Worm (Caenorhabditis elegans): ENCODE measurements around the gene srlf-1.

ce11 chrII:7813237-7813636, 22.8 kb downstream of the srlf-1 start:
- no peak for TF ChIP-seq hlh-6 (tag; optimal IDR thresholded peaks at IDR 0.05)
- TF ChIP-seq elt-2 (tag; optimal IDR thresholded peaks at IDR 0.05), result no peak
- TF ChIP-seq nhr-11 (tag; optimal IDR thresholded peaks at IDR 0.05), result no peak
- TF ChIP-seq fkh-10 (GFP tag; optimal IDR thresholded peaks at IDR 0.05), result no peak
